Worm (Caenorhabditis elegans): ENCODE measurements around the gene rimb-1.

DNA sequence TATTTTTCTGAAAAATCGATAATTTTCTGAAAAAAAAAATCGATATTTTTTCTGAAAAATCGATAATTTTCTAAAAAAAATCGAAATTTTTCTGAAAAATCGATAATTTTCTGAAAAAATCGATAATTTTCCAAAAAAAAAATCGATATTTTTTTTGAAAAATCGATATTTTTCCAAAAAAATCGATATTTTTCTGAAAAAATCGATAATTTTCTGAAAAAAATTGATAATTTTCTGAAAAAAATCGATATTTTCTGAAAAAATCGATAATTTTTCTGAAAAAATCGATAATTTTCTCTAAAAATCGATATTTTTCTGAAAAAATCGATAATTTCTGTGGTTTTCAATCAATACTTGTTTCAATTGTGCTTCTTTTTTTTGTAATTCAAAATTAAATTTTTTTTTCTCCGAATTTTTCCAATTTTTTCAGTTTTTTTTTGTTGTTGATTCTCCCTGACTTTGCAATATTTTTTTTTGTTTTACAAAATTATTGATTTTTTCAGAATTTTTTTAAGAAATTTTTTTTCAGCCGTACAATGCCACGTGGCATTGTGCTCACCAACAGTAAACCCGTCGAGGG, 45.9 kb downstream of the rimb-1 start, which contains the start of gene rexd-1:
- no peak for TF ChIP-seq hmg-1.2 (GFP tag; IDR thresholded peaks at IDR 0.05)
- TF ChIP-seq mel-28 (tag; optimal IDR thresholded peaks at IDR 0.05; ENCODE audit: borderline replicate concordance) = no peak
- no peak for TF ChIP-seq T07F8.4 (tag; optimal IDR thresholded peaks at IDR 0.05)
- no peak for TF ChIP-seq mes-4 (tag; optimal IDR thresholded peaks at IDR 0.05)
- no peak for TF ChIP-seq B0019.2 (GFP tag; conservative IDR thresholded peaks at IDR 0.05)
- TF ChIP-seq chd-7 (tag; optimal IDR thresholded peaks at IDR 0.05) = no peak
- no peak for TF ChIP-seq nhr-120 (GFP tag; IDR thresholded peaks at IDR 0.05)
- TF ChIP-seq rec-8 (tag; optimal IDR thresholded peaks at IDR 0.05) = no peak
- TF ChIP-seq ekl-4 (GFP tag; IDR thresholded peaks at IDR 0.05) = no peak
- TF ChIP-seq repo-1 (tag; optimal IDR thresholded peaks at IDR 0.05) = no peak

Data from whole organism, young adult.